Fruit fly (Drosophila melanogaster): ENCODE measurements around the gene CG42266.
A peak's percentile ranks its signal among the peaks of the same experiment; 100 is the strongest.

The CG42266 gene

DNA sequence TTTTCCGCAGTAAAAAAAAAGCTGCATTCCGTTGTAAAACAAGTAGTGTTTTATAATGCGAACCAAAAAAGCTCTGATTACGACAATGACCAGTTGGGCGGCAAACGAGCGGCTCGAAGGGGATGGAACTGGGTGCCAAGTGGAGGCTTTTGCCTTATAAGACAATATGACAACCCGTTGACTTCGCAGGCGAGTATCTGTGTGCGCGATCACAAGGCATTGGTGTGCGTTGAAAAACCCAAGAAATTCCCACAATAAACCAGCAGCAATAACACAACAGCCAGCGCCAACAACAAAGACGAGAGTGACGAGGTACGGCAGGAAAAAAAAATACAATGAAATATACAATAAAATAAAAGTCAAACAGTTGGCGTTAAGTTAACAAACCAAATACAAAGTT lies 25.1 kb downstream of the CG42266 start (continued):
- no peak for TF ChIP-seq gt (GFP tag; IDR thresholded peaks at IDR 0.05)
- no peak for TF ChIP-seq CG6272 (GFP tag; IDR thresholded peaks at IDR 0.05)
- TF ChIP-seq inv (GFP tag; IDR thresholded peaks at IDR 0.05; ENCODE audit: partially characterized antibody), result no peak
- no peak for TF ChIP-seq Spps (tag; optimal IDR thresholded peaks at IDR 0.05)
- TF ChIP-seq chif (GFP tag; optimal IDR thresholded peaks at IDR 0.05), result no peak
- TF ChIP-seq ci (GFP tag; IDR thresholded peaks at IDR 0.05), result peak; percentile 48; the same call in 1 of the 3 replicates
- TF ChIP-seq CG10654 (GFP tag; optimal IDR thresholded peaks at IDR 0.05), result no peak
- no peak for TF ChIP-seq gce (GFP tag; IDR thresholded peaks at IDR 0.05)
- no peak for TF ChIP-seq CG10274 (GFP tag; optimal IDR thresholded peaks at IDR 0.05)
- no peak for TF ChIP-seq CG6689 (GFP tag; IDR thresholded peaks at IDR 0.05)
- peak; percentile 31; the same call in 1 of the 2 replicates for TF ChIP-seq CG32532 (GFP tag; IDR thresholded peaks at IDR 0.05)
- TF ChIP-seq HLHmδ (GFP tag; optimal IDR thresholded peaks at IDR 0.05), result no peak
- peak; percentile 41; the same call in 2 of the 3 replicates for TF ChIP-seq CG34224 (GFP tag; IDR thresholded peaks at IDR 0.05; ENCODE audit: partially characterized antibody)
- no peak for TF ChIP-seq CG16813 (GFP tag; IDR thresholded peaks at IDR 0.05; ENCODE audit: partially characterized antibody)
- peak; percentile 16 for TF ChIP-seq CG3281 (GFP tag; optimal IDR thresholded peaks at IDR 0.05)
- no peak for TF ChIP-seq CG14441 (GFP tag; IDR thresholded peaks at IDR 0.05)
- TF ChIP-seq Deaf1 (tag; optimal IDR thresholded peaks at IDR 0.05), result no peak
- no peak for TF ChIP-seq CG16815 (GFP tag; optimal IDR thresholded peaks at IDR 0.05)
- no peak for TF ChIP-seq Side (GFP tag; optimal IDR thresholded peaks at IDR 0.05)
- no peak for TF ChIP-seq CG12391 (tag; optimal IDR thresholded peaks at IDR 0.05)
- no peak for TF ChIP-seq PHDP (tag; optimal IDR thresholded peaks at IDR 0.05)
- TF ChIP-seq CG4707 (GFP tag; optimal IDR thresholded peaks at IDR 0.05), result no peak
- TF ChIP-seq CG13287 (GFP tag; IDR thresholded peaks at IDR 0.05; ENCODE audit: partially characterized antibody), result no peak; the same call in 1 of the 2 replicates
- no peak for TF ChIP-seq vnd (GFP tag; IDR thresholded peaks at IDR 0.05; ENCODE audit: partially characterized antibody)
- no peak for TF ChIP-seq sna (GFP tag; IDR thresholded peaks at IDR 0.05; ENCODE audit: partially characterized antibody)
- TF ChIP-seq slbo (GFP tag; IDR thresholded peaks at IDR 0.05), result peak; percentile 30; the same call in 1 of the 2 replicates
- no peak for TF ChIP-seq Dll (GFP tag; IDR thresholded peaks at IDR 0.05; ENCODE audit: partially characterized antibody)
- TF ChIP-seq exex (tag; optimal IDR thresholded peaks at IDR 0.05), result peak; percentile 62
- TF ChIP-seq Ptx1 (GFP tag; IDR thresholded peaks at IDR 0.05), result no peak
- TF ChIP-seq ssp (GFP tag; IDR thresholded peaks at IDR 0.05), result no peak
- no peak for TF ChIP-seq stwl (tag; optimal IDR thresholded peaks at IDR 0.05)
- no peak for TF ChIP-seq Opbp (GFP tag; IDR thresholded peaks at IDR 0.05; ENCODE audit: partially characterized antibody)
- TF ChIP-seq mam (GFP tag; optimal IDR thresholded peaks at IDR 0.05), result no peak
- no peak for TF ChIP-seq CG3726 (GFP tag; IDR thresholded peaks at IDR 0.05)
- peak; percentile 45 for TF ChIP-seq Drgx (GFP tag; IDR thresholded peaks at IDR 0.05)
- TF ChIP-seq Med (GFP tag), result peak; percentile 75
- TF ChIP-seq fu2 (GFP tag; optimal IDR thresholded peaks at IDR 0.05), result no peak
- peak; percentile 9 for TF ChIP-seq Fer1 (GFP tag; optimal IDR thresholded peaks at IDR 0.05)
- TF ChIP-seq prd (optimal IDR thresholded peaks at IDR 0.05), result no peak
- TF ChIP-seq prd (GFP tag; IDR thresholded peaks at IDR 0.05), result no peak
- TF ChIP-seq CG17568 (GFP tag; optimal IDR thresholded peaks at IDR 0.05), result no peak
- TF ChIP-seq CG33213 (GFP tag; optimal IDR thresholded peaks at IDR 0.05), result no peak
- TF ChIP-seq CG17912 (GFP tag; optimal IDR thresholded peaks at IDR 0.05), result no peak
- TF ChIP-seq CG9876 (GFP tag; optimal IDR thresholded peaks at IDR 0.05), result no peak
- TF ChIP-seq TFAM (GFP tag; optimal IDR thresholded peaks at IDR 0.05), result no peak
- TF ChIP-seq Doc2 (GFP tag; IDR thresholded peaks at IDR 0.05), result no peak
- no peak for TF ChIP-seq ro (GFP tag; IDR thresholded peaks at IDR 0.05)
- no peak for TF ChIP-seq grau (tag; optimal IDR thresholded peaks at IDR 0.05)
- TF ChIP-seq Atf3 (GFP tag; optimal IDR thresholded peaks at IDR 0.05), result no peak
- TF ChIP-seq CHES-1-like (GFP tag; optimal IDR thresholded peaks at IDR 0.05), result no peak
- TF ChIP-seq psq (GFP tag; optimal IDR thresholded peaks at IDR 0.05), result no peak
- peak; percentile 17 for TF ChIP-seq CG17385 (GFP tag; optimal IDR thresholded peaks at IDR 0.05)

Measured in whole organism, embryonic.